Worm (Caenorhabditis elegans) whole organism, L4/young adult: ENCODE data around the gene trap-2.

ENCODE experiments used
- W03F9.2 ChIP-seq: fragments of 150-350 bp; optimal IDR thresholded peaks from 2 replicates; lab custom pipeline; 2014; ENCODE audit warnings: missing biosample characterization, missing genetic modification characterization
- dao-5 ChIP-seq: sonication (generic microtip); optimal IDR thresholded peaks from 2 replicates; lab custom pipeline; 2016; ENCODE audit warnings: missing genotype, missing genetic modification characterization, moderate library complexity, missing compliant biosample characterization
- him-1 ChIP-seq: sonication (generic microtip); optimal IDR thresholded peaks from 2 replicates; lab custom pipeline; 2016; ENCODE audit warnings: missing genotype, missing genetic modification reagents, missing genetic modification characterization, missing compliant biosample characterization

DNA sequence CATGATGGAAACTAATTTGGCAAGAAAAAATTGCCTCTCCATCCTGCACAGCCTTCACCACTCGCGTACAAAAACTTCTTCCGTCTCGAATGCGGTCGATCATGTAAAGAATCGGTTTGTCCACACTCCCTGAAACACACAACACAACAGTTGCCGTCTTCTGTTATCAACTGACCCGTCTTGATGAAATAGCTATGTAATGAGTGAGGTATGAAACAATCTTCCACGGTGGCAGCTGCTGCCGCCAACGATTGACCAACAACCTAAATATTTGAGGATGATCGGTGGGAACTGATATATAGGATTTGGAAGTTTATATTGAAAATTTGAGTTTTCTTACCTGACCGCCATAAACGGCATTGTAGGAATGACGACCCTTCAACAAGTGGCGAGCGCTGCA, 44.4 kb upstream of the trap-2 start:
- TF ChIP-seq dao-5 (tag; lab: Kevin White, UChicago) (no peak), W03F9.2 (tag; lab: Kevin White, UChicago) (no peak), him-1 (tag; lab: Kevin White, UChicago) (no peak)
